Worm (Caenorhabditis elegans) whole organism, L1 larva: Measurements from ENCODE around the gene C45B2.1.
A peak's percentile ranks its signal among the peaks of the same experiment; 100 is the strongest.

ENCODE experiments used
- C04F5.9 ChIP-seq: sonication (generic microtip); optimal IDR thresholded peaks from 2 replicates; lab custom pipeline; 2016; ENCODE audit warnings: missing genetic modification characterization, missing compliant biosample characterization
- C34B4.2 ChIP-seq: sonication (generic microtip); optimal IDR thresholded peaks from 2 replicates; lab custom pipeline; 2017; ENCODE audit warnings: mild to moderate bottlenecking, missing genetic modification characterization, missing compliant biosample characterization
- F16B12.6 ChIP-seq: fragments of 150-350 bp; optimal IDR thresholded peaks from 2 replicates; lab custom pipeline; 2014; ENCODE audit warnings: missing biosample characterization, missing genetic modification characterization
- aly-2 ChIP-seq: fragments of 150-350 bp; optimal IDR thresholded peaks from 2 replicates; lab custom pipeline; 2014; ENCODE audit warnings: missing biosample characterization, missing genetic modification characterization
- ama-1 ChIP-seq: fragments of 150-350 bp; optimal IDR thresholded peaks from 2 replicates; lab custom pipeline; 2014
- ces-1 ChIP-seq: fragments of 150-350 bp; optimal IDR thresholded peaks from 2 replicates; lab custom pipeline; 2014; ENCODE audit warnings: missing biosample characterization, missing genetic modification reagents, missing genetic modification characterization
- dpl-1 ChIP-seq, 3 experiments: fragments of 150-350 bp in 2 of 3; sonication (generic microtip) in 1 of 3; optimal IDR thresholded peaks; 2 replicates each; lab custom pipeline; 2014 to 2017; ENCODE audit warnings: missing biosample characterization in 3 of 3, missing genetic modification characterization in 3 of 3, missing genetic modification reagents in 3 of 3
- dsc-1 ChIP-seq: sonication (generic microtip); optimal IDR thresholded peaks from 2 replicates; lab custom pipeline; 2016; ENCODE audit warnings: mild to moderate bottlenecking, missing genetic modification characterization, missing compliant biosample characterization
- efl-1 ChIP-seq, 4 experiments: fragments of 150-350 bp; optimal IDR thresholded peaks in 3 of 4; peaks in 1 of 4; 1 replicate in 1 of 4; 2 replicates in 3 of 4; lab custom pipeline; 2014; ENCODE audit warnings: missing biosample characterization in 2 of 4, missing genetic modification characterization in 2 of 4, missing genetic modification reagents in 2 of 4
- efl-3 ChIP-seq: fragments of 200-800 bp; sonication (Bioruptor generic); optimal IDR thresholded peaks from 2 replicates; lab custom pipeline; 2018; ENCODE audit warnings: mild to moderate bottlenecking, missing genetic modification characterization, missing compliant biosample characterization
- egl-27 ChIP-seq, 2 experiments: fragments of 150-350 bp in 1 of 2; sonication (generic microtip); optimal IDR thresholded peaks; 3 replicates each; lab custom pipeline; 2017 to 2018; ENCODE audit warnings: missing biosample characterization in 2 of 2, missing genetic modification characterization in 2 of 2, missing genetic modification reagents in 2 of 2
- elt-3 ChIP-seq, 6 experiments: fragments of 150-350 bp in 1 of 6; sonication (generic microtip); optimal IDR thresholded peaks; 2 replicates each; lab custom pipeline; 2017 to 2018; ENCODE audit warnings: missing biosample characterization in 6 of 6, missing genetic modification characterization in 6 of 6, inconsistent platforms in 1 of 6
- ets-5 ChIP-seq: fragments of 200-800 bp; sonication (Bioruptor generic); IDR thresholded peaks from 2 replicates; pipeline ENCODE4 v1.3.6; 2022; ENCODE audit warnings: missing genetic modification characterization, missing compliant biosample characterization
- fkh-10 ChIP-seq: sonication (generic microtip); optimal IDR thresholded peaks from 2 replicates; lab custom pipeline; 2017; ENCODE audit warnings: missing biosample characterization, missing genetic modification reagents, missing genetic modification characterization
- fkh-4 ChIP-seq: sonication (generic microtip); optimal IDR thresholded peaks from 2 replicates; lab custom pipeline; 2016; ENCODE audit warnings: missing compliant biosample characterization, missing genetic modification characterization, borderline replicate concordance
- fkh-8 ChIP-seq: sonication (generic microtip); optimal IDR thresholded peaks from 2 replicates; lab custom pipeline; 2016; ENCODE audit warnings: mild to moderate bottlenecking, missing genetic modification characterization, missing compliant biosample characterization
- fos-1 ChIP-seq: fragments of 150-350 bp; optimal IDR thresholded peaks from 2 replicates; lab custom pipeline; 2014; ENCODE audit warnings: missing biosample characterization, missing genetic modification characterization
- grh-1 ChIP-seq: fragments of 200-800 bp; sonication (Bioruptor generic); IDR thresholded peaks from 2 replicates; pipeline ENCODE4 v1.3.6; 2022; ENCODE audit warnings: missing genetic modification reagents, missing genetic modification characterization, missing compliant biosample characterization
- hlh-17 ChIP-seq: fragments of 200-800 bp; sonication (Bioruptor generic); optimal IDR thresholded peaks from 2 replicates; lab custom pipeline; 2018; ENCODE audit warnings: missing genetic modification characterization, mild to moderate bottlenecking, missing compliant biosample characterization, moderate library complexity, borderline replicate concordance
- hlh-4 ChIP-seq: sonication (generic microtip); optimal IDR thresholded peaks from 2 replicates; lab custom pipeline; 2016; ENCODE audit warnings: mild to moderate bottlenecking, missing genetic modification characterization, missing compliant biosample characterization
- irx-1 ChIP-seq: sonication (generic microtip); optimal IDR thresholded peaks from 2 replicates; lab custom pipeline; 2016; ENCODE audit warnings: missing genetic modification characterization, missing compliant biosample characterization
- isw-1 ChIP-seq: fragments of 200-800 bp; sonication (Bioruptor generic); IDR thresholded peaks from 2 replicates; pipeline ENCODE4 v1.3.6; 2022; ENCODE audit warnings: missing genetic modification characterization, missing compliant biosample characterization
- lin-15B ChIP-seq: fragments of 150-350 bp; sonication (generic microtip); optimal IDR thresholded peaks from 3 replicates; lab custom pipeline; 2014; ENCODE audit warnings: missing biosample characterization, missing genetic modification characterization
- lin-39 ChIP-seq: fragments of 150-350 bp; optimal IDR thresholded peaks from 2 replicates; lab custom pipeline; 2014; ENCODE audit warnings: missing biosample characterization, missing genetic modification reagents, missing genetic modification characterization
- lir-3 ChIP-seq: sonication (generic microtip); optimal IDR thresholded peaks from 2 replicates; lab custom pipeline; 2016; ENCODE audit warnings: mild to moderate bottlenecking, missing genetic modification characterization, moderate library complexity, missing compliant biosample characterization; ENCODE audit not compliant: poor library complexity
- lsy-2 ChIP-seq, 2 experiments: fragments of 150-350 bp; optimal IDR thresholded peaks; 2 replicates each; lab custom pipeline; 2014; ENCODE audit warnings: missing biosample characterization in 2 of 2, missing genetic modification characterization in 2 of 2
- mdl-1 ChIP-seq, 2 experiments: fragments of 150-350 bp; optimal IDR thresholded peaks; 2 replicates each; lab custom pipeline; 2014 to 2017; ENCODE audit warnings: missing biosample characterization in 2 of 2, missing genetic modification characterization in 2 of 2, inconsistent platforms in 1 of 2
- mef-2 ChIP-seq: fragments of 150-350 bp; optimal IDR thresholded peaks from 2 replicates; lab custom pipeline; 2014; ENCODE audit warnings: missing biosample characterization, missing genetic modification characterization
- nhr-11 ChIP-seq: fragments of 150-350 bp; optimal IDR thresholded peaks from 2 replicates; lab custom pipeline; 2014; ENCODE audit warnings: missing biosample characterization, missing genetic modification characterization
- nhr-19 ChIP-seq: fragments of 200-800 bp; sonication (Bioruptor generic); conservative IDR thresholded peaks from 2 replicates; pipeline ENCODE4 v1.3.6; 2022; ENCODE audit warnings: missing genetic modification characterization, missing compliant biosample characterization
- nhr-20 ChIP-seq: sonication (generic microtip); optimal IDR thresholded peaks from 2 replicates; lab custom pipeline; 2016; ENCODE audit warnings: mild to moderate bottlenecking, missing genetic modification characterization, missing compliant biosample characterization
- nhr-237 ChIP-seq: fragments of 150-350 bp; optimal IDR thresholded peaks from 2 replicates; lab custom pipeline; 2014; ENCODE audit warnings: missing biosample characterization, missing genetic modification characterization
- nhr-28 ChIP-seq: fragments of 150-350 bp; optimal IDR thresholded peaks from 2 replicates; lab custom pipeline; 2014; ENCODE audit warnings: missing biosample characterization, missing genetic modification characterization
- nhr-47 ChIP-seq: sonication (generic microtip); optimal IDR thresholded peaks from 2 replicates; lab custom pipeline; 2016; ENCODE audit warnings: mild to moderate bottlenecking, missing genetic modification characterization, moderate library complexity, missing compliant biosample characterization
- nhr-71 ChIP-seq: sonication (generic microtip); optimal IDR thresholded peaks from 2 replicates; lab custom pipeline; 2016; ENCODE audit warnings: mild to moderate bottlenecking, missing genetic modification characterization, moderate library complexity, missing compliant biosample characterization
- nhr-77 ChIP-seq: fragments of 150-350 bp; optimal IDR thresholded peaks from 2 replicates; lab custom pipeline; 2014; ENCODE audit warnings: missing biosample characterization, missing genetic modification characterization
- nhr-84 ChIP-seq: sonication (generic microtip); optimal IDR thresholded peaks from 2 replicates; lab custom pipeline; 2017; ENCODE audit warnings: missing biosample characterization, missing genetic modification characterization
- pag-3 ChIP-seq: sonication (generic microtip); optimal IDR thresholded peaks from 2 replicates; lab custom pipeline; 2017; ENCODE audit warnings: missing genetic modification characterization, mild to moderate bottlenecking, missing compliant biosample characterization, antibody characterized with exemption, borderline replicate concordance; ENCODE audit not compliant: insufficient read depth
- pax-3 ChIP-seq: fragments of 200-800 bp; sonication (Bioruptor generic); optimal IDR thresholded peaks from 2 replicates; lab custom pipeline; 2018; ENCODE audit warnings: mild to moderate bottlenecking, missing genetic modification characterization, moderate library complexity, missing compliant biosample characterization
- pqm-1 ChIP-seq: sonication (generic microtip); optimal IDR thresholded peaks from 3 replicates; lab custom pipeline; 2017; ENCODE audit warnings: missing biosample characterization, missing genetic modification characterization
- rnt-1 ChIP-seq: sonication (generic microtip); optimal IDR thresholded peaks from 2 replicates; lab custom pipeline; 2016; ENCODE audit warnings: mild to moderate bottlenecking, missing genetic modification characterization, moderate library complexity, missing compliant biosample characterization
- skn-1 ChIP-seq: fragments of 150-350 bp; optimal IDR thresholded peaks from 2 replicates; lab custom pipeline; 2014; ENCODE audit warnings: missing biosample characterization, missing genetic modification characterization
- sptf-1 ChIP-seq: fragments of 150-350 bp; optimal IDR thresholded peaks from 2 replicates; lab custom pipeline; 2014; ENCODE audit warnings: missing biosample characterization, missing genetic modification characterization
- sup-37 ChIP-seq: fragments of 200-800 bp; sonication (Bioruptor generic); optimal IDR thresholded peaks from 2 replicates; lab custom pipeline; 2018; ENCODE audit warnings: mild to moderate bottlenecking, missing genetic modification characterization, missing compliant biosample characterization
- tbx-2 ChIP-seq: sonication (generic microtip); optimal IDR thresholded peaks from 2 replicates; lab custom pipeline; 2016; ENCODE audit warnings: missing genetic modification characterization, missing compliant biosample characterization
- unc-130 ChIP-seq: fragments of 150-350 bp; optimal IDR thresholded peaks from 2 replicates; lab custom pipeline; 2017; ENCODE audit warnings: missing biosample characterization, missing genetic modification characterization, inconsistent platforms
- unc-86 ChIP-seq: sonication (generic microtip); optimal IDR thresholded peaks from 2 replicates; lab custom pipeline; 2016; ENCODE audit warnings: missing genetic modification characterization, missing compliant biosample characterization
- unc-98 ChIP-seq: fragments of 200-800 bp; sonication (Bioruptor generic); IDR thresholded peaks from 2 replicates; pipeline ENCODE4 v1.3.6; 2022; ENCODE audit warnings: missing genetic modification characterization, missing compliant biosample characterization
- vab-15 ChIP-seq: sonication (generic microtip); optimal IDR thresholded peaks from 2 replicates; lab custom pipeline; 2017; ENCODE audit warnings: missing genotype, mild to moderate bottlenecking, missing genetic modification characterization, missing compliant biosample characterization
- zag-1 ChIP-seq: fragments of 150-350 bp; optimal IDR thresholded peaks from 2 replicates; lab custom pipeline; 2014; ENCODE audit warnings: missing biosample characterization, missing genetic modification characterization
- ztf-11 ChIP-seq, 2 experiments: sonication (generic microtip); optimal IDR thresholded peaks; 2 replicates each; lab custom pipeline; 2016 to 2017; ENCODE audit warnings: missing genetic modification characterization in 2 of 2, missing biosample characterization in 1 of 2, missing compliant biosample characterization in 1 of 2
- ztf-4 ChIP-seq: fragments of 150-350 bp; optimal IDR thresholded peaks from 2 replicates; lab custom pipeline; 2014; ENCODE audit warnings: missing biosample characterization, missing genetic modification characterization

C45B2.1 gene

DNA sequence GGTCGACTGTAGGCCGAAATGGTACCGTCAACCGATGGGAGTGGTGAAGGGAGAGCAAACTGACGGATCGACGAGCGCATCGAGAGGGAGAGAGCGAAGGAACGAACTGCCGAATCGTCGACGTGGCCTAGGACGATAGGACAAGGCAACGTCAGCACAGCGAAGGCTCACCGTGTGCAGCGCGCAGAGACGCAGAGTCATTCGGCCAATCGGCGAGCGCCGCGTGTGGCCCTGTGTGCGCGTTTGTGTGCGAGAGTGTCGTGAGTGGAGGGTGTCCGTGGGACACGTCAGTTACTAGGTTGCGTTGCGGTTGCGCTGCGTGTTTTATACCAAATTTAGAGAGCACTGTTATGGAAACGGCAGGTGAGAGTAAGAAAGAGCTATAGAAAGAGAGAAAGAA, 6.0 kb downstream of the C45B2.1 start, which contains the start of gene hsp-3:
Gene hsp-3 (minus strand): TSS at position 158 of the 400 bp plus-strand sequence.
- TF ChIP-seq ama-1 (lab: Kevin White, UChicago) (no peak), ets-5 (no peak), C04F5.9 (tag; lab: Kevin White, UChicago) (peak; percentile 85), hlh-17 (GFP tag; lab: Kevin White, UChicago) (no peak), irx-1 (tag; lab: Kevin White, UChicago) (peak; percentile 91), grh-1 (GFP tag; lab: Robert Waterston, UW) (peak; percentile 99), dpl-1 (GFP tag; optimal IDR thresholded peaks at IDR 0.05; lab: Kevin White, UChicago) (peak; percentile 67 to 80 (median 68)), mef-2 (peak; percentile 76), mdl-1 (tag; optimal IDR thresholded peaks at IDR 0.05; lab: Kevin White, UChicago) (peak in 1 of 2 experiments; percentile 98), ztf-11 (tag; optimal IDR thresholded peaks at IDR 0.05; lab: Kevin White, UChicago) (peak in 1 of 2 experiments; percentile 93), sptf-1 (tag; lab: Kevin White, UChicago) (no peak), fos-1 (tag; lab: Kevin White, UChicago) (peak; percentile 93), lin-39 (tag; lab: Kevin White, UChicago) (peak; percentile 73), efl-3 (GFP tag; lab: Kevin White, UChicago) (peak; percentile 49), unc-98 (GFP tag; lab: Robert Waterston, UW) (peak; percentile 59; the same call in 1 of the 2 replicates), efl-1 (optimal IDR thresholded peaks at IDR 0.05; lab: Kevin White, UChicago) (peak; percentile 84 to 92), efl-1 (GFP tag; optimal IDR thresholded peaks at IDR 0.05 in 1 of 2; lab: Kevin White, UChicago) (peak; percentile 84 to 97), dsc-1 (tag; lab: Kevin White, UChicago) (peak; percentile 88), nhr-11 (tag; lab: Kevin White, UChicago) (peak; percentile 84), nhr-20 (tag; lab: Kevin White, UChicago) (peak; percentile 98), pqm-1 (tag; lab: Kevin White, UChicago) (peak; percentile 2), pax-3 (tag; lab: Kevin White, UChicago) (peak; percentile 95), isw-1 (peak; percentile 96), ces-1 (no peak), ztf-4 (tag; lab: Kevin White, UChicago) (peak; percentile 90), vab-15 (peak; percentile 49), hlh-4 (tag; lab: Kevin White, UChicago) (peak; percentile 11), unc-130 (tag; lab: Kevin White, UChicago) (peak; percentile 33), nhr-28 (tag; lab: Kevin White, UChicago) (no peak), nhr-84 (tag; lab: Kevin White, UChicago) (no peak), tbx-2 (tag; lab: Kevin White, UChicago) (peak; percentile 98), unc-86 (peak; percentile 96), fkh-10 (GFP tag; lab: Kevin White, UChicago) (peak; percentile 87), fkh-8 (tag; lab: Kevin White, UChicago) (peak; percentile 98), nhr-47 (tag; lab: Kevin White, UChicago) (peak; percentile 97), elt-3 (tag; optimal IDR thresholded peaks at IDR 0.05; lab: Kevin White, UChicago) (peak in 5 of 6 experiments; percentile 58 to 96 (median 80)), egl-27 (tag; optimal IDR thresholded peaks at IDR 0.05; lab: Kevin White, UChicago) (peak; percentile 79 to 88), skn-1 (tag; lab: Kevin White, UChicago) (peak; percentile 96), nhr-237 (tag; lab: Kevin White, UChicago) (peak; percentile 88), aly-2 (tag; lab: Kevin White, UChicago) (no peak), nhr-77 (tag; lab: Kevin White, UChicago) (peak; percentile 96), sup-37 (GFP tag; lab: Kevin White, UChicago) (peak; percentile 97), lir-3 (peak; percentile 89), lin-15B (tag; lab: Kevin White, UChicago) (peak; percentile 91), nhr-71 (peak; percentile 99), C34B4.2 (tag; lab: Kevin White, UChicago) (peak; percentile 44), F16B12.6 (tag; lab: Kevin White, UChicago) (peak; percentile 64), lsy-2 (tag; optimal IDR thresholded peaks at IDR 0.05; lab: Kevin White, UChicago) (peak; percentile 95 to 97), nhr-19 (GFP tag; lab: Robert Waterston, UW) (peak; percentile 97), fkh-4 (tag; lab: Kevin White, UChicago) (peak; percentile 11), pag-3 (no peak), rnt-1 (tag; lab: Kevin White, UChicago) (peak; percentile 95), zag-1 (tag; lab: Kevin White, UChicago) (no peak)
